Worm (Caenorhabditis elegans): ENCODE results near the gene srbc-70.

The srbc-70 gene

ce11 chrIV:4227917-4228316 is at the start of gene srbc-70:
Gene srbc-70 (minus strand): TSS chrIV:4228017.
- TF ChIP-seq snpc-4 (tag; optimal IDR thresholded peaks at IDR 0.05) (no peak), peb-1 (tag; optimal IDR thresholded peaks at IDR 0.05) (no peak), unc-39 (tag; optimal IDR thresholded peaks at IDR 0.05) (no peak), nhr-6 (tag; optimal IDR thresholded peaks at IDR 0.05) (no peak), elt-3 (tag; optimal IDR thresholded peaks at IDR 0.05) (no peak), blmp-1 (tag; optimal IDR thresholded peaks at IDR 0.05; ENCODE audit: insufficient read depth) (no peak), mbf-1 (tag; optimal IDR thresholded peaks at IDR 0.05) (no peak), sem-4 (tag; optimal IDR thresholded peaks at IDR 0.05) (no peak), gmeb-1 (tag; optimal IDR thresholded peaks at IDR 0.05) (no peak), unc-55 (GFP tag; optimal IDR thresholded peaks at IDR 0.05) (no peak)

- TF ChIP-seq unc-39 (tag; optimal IDR thresholded peaks at IDR 0.05) (no peak), ztf-1 (GFP tag; conservative IDR thresholded peaks at IDR 0.05) (no peak), fos-1 (tag; optimal IDR thresholded peaks at IDR 0.05) (no peak), nhr-11 (tag; optimal IDR thresholded peaks at IDR 0.05) (no peak), mbf-1 (tag; optimal IDR thresholded peaks at IDR 0.05) (no peak), aly-2 (tag; optimal IDR thresholded peaks at IDR 0.05) (no peak), ama-1 (optimal IDR thresholded peaks at IDR 0.05) (no peak), mab-5 (tag; optimal IDR thresholded peaks at IDR 0.05) (no peak), C34F6.9 (tag; optimal IDR thresholded peaks at IDR 0.05) (no peak), nhr-12 (tag; optimal IDR thresholded peaks at IDR 0.05) (no peak), snpc-4 (tag; optimal IDR thresholded peaks at IDR 0.05) (no peak), nhr-25 (tag; optimal IDR thresholded peaks at IDR 0.05) (no peak)
Measured at ce11 chrIV:4272167-4272566, 44.4 kb upstream of the srbc-70 start, which contains the start of gene F36A4.1. Gene F36A4.1 (plus strand): TSS chrIV:4272467.

ce11 chrIV:4270925-4271324 is 43.1 kb upstream of the srbc-70 start, which contains the start of gene F36A4.2:
Gene F36A4.2 (plus strand): TSS chrIV:4271225.
- no peak for TF ChIP-seq nhr-25 (tag; optimal IDR thresholded peaks at IDR 0.05)
- TF ChIP-seq unc-62 (GFP tag; optimal IDR thresholded peaks at IDR 0.05), result no peak
- TF ChIP-seq C34F6.9 (tag; optimal IDR thresholded peaks at IDR 0.05), result no peak
- TF ChIP-seq ztf-4 (tag; optimal IDR thresholded peaks at IDR 0.05), result no peak
- no peak for TF ChIP-seq skn-1 (tag; optimal IDR thresholded peaks at IDR 0.05)
- no peak for TF ChIP-seq blmp-1 (tag; optimal IDR thresholded peaks at IDR 0.05; ENCODE audit: insufficient read depth)
- TF ChIP-seq lin-13 (GFP tag; optimal IDR thresholded peaks at IDR 0.05), result no peak
- no peak for TF ChIP-seq elt-1 (tag; optimal IDR thresholded peaks at IDR 0.05)
- TF ChIP-seq nhr-6 (tag; optimal IDR thresholded peaks at IDR 0.05), result no peak
- TF ChIP-seq ceh-82 (tag; optimal IDR thresholded peaks at IDR 0.05), result no peak
- no peak for TF ChIP-seq unc-55 (GFP tag; optimal IDR thresholded peaks at IDR 0.05)

ce11 chrIV:4269308-4269707 is 41.5 kb upstream of the srbc-70 start, which contains the start of gene F36A4.3:
Gene F36A4.3 (plus strand): TSS chrIV:4269608.
- TF ChIP-seq ama-1 (optimal IDR thresholded peaks at IDR 0.05) (no peak), ztf-1 (GFP tag; conservative IDR thresholded peaks at IDR 0.05) (no peak), zag-1 (tag; optimal IDR thresholded peaks at IDR 0.05) (no peak), snpc-4 (tag; optimal IDR thresholded peaks at IDR 0.05) (no peak), nhr-10 (tag; optimal IDR thresholded peaks at IDR 0.05) (no peak), fos-1 (tag; optimal IDR thresholded peaks at IDR 0.05) (no peak), crh-2 (tag; optimal IDR thresholded peaks at IDR 0.05) (no peak), unc-55 (GFP tag; optimal IDR thresholded peaks at IDR 0.05) (no peak), sma-3 (GFP tag; optimal IDR thresholded peaks at IDR 0.05) (no peak), nhr-21 (tag; optimal IDR thresholded peaks at IDR 0.05) (no peak), nhr-23 (tag; optimal IDR thresholded peaks at IDR 0.05) (no peak), sem-4 (tag; optimal IDR thresholded peaks at IDR 0.05) (no peak), mab-5 (tag; optimal IDR thresholded peaks at IDR 0.05) (no peak), nhr-12 (tag; optimal IDR thresholded peaks at IDR 0.05) (no peak), nhr-11 (tag; optimal IDR thresholded peaks at IDR 0.05) (no peak), mdl-1 (tag; optimal IDR thresholded peaks at IDR 0.05) (no peak), F13H6.1 (tag; optimal IDR thresholded peaks at IDR 0.05) (no peak), peb-1 (tag; optimal IDR thresholded peaks at IDR 0.05) (no peak)

DNA sequence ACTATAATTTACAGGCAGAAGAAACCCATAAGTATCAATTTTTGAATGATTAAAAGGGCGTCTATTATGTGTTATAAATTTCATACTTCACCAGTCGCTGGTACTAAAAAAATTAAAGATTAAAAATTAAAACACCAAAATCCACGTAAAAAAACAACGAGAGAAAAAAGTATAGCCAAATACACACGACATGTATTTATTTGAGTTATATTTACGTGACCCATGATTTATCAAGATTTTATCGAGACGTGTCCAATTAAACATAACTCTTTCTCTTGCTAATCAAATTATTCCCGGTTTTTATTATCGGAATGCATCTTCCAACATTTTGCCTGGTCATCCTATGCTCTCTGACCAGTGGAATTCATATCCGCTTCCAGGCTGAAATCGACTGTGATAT is 39.5 kb upstream of the srbc-70 start, which contains the start of gene F36A4.4:
F36A4.4 (plus strand) TSS at position 301 of the 400 bp plus-strand sequence.
- no peak for TF ChIP-seq zag-1 (tag; optimal IDR thresholded peaks at IDR 0.05)
- no peak for TF ChIP-seq unc-55 (GFP tag; optimal IDR thresholded peaks at IDR 0.05)
- TF ChIP-seq elt-3 (tag; optimal IDR thresholded peaks at IDR 0.05), result no peak
- no peak for TF ChIP-seq mdl-1 (tag; optimal IDR thresholded peaks at IDR 0.05)
- TF ChIP-seq lsy-2 (tag; optimal IDR thresholded peaks at IDR 0.05), result no peak
- TF ChIP-seq R02D3.7 (tag; optimal IDR thresholded peaks at IDR 0.05), result no peak
- TF ChIP-seq fos-1 (tag; optimal IDR thresholded peaks at IDR 0.05), result no peak
- no peak for TF ChIP-seq lin-13 (GFP tag; optimal IDR thresholded peaks at IDR 0.05)
- TF ChIP-seq ZK546.5 (tag; optimal IDR thresholded peaks at IDR 0.05), result no peak
